Worm (Caenorhabditis elegans) whole organism, young adult: Measurements from ENCODE around the gene ZK1307.2.

ENCODE experiments used
- B0035.1 ChIP-seq: sonication (generic microtip); optimal IDR thresholded peaks from 2 replicates; lab custom pipeline; 2016; ENCODE audit warnings: missing genetic modification characterization, mild to moderate bottlenecking, missing compliant biosample characterization, missing genotype, missing genetic modification reagents
- C06A6.2 ChIP-seq: fragments of 200-800 bp; sonication (Bioruptor generic); conservative IDR thresholded peaks from 2 replicates; pipeline ENCODE4 v1.3.6; 2022; ENCODE audit warnings: missing genetic modification characterization, missing compliant biosample characterization
- D2030.7 ChIP-seq: fragments of 200-800 bp; sonication (Bioruptor generic); IDR thresholded peaks from 2 replicates; pipeline ENCODE4 v1.3.6; 2022; ENCODE audit warnings: missing genetic modification reagents, missing genetic modification characterization, missing compliant biosample characterization
- F22D6.2 ChIP-seq: sonication (generic microtip); optimal IDR thresholded peaks from 2 replicates; lab custom pipeline; 2016; ENCODE audit warnings: mild to moderate bottlenecking, missing genetic modification characterization, missing compliant biosample characterization
- F23B12.7 ChIP-seq: sonication (generic microtip); optimal IDR thresholded peaks from 2 replicates; lab custom pipeline; 2017; ENCODE audit warnings: missing genetic modification characterization, mild to moderate bottlenecking, missing compliant biosample characterization, antibody characterized with exemption, moderate library complexity; ENCODE audit not compliant: insufficient read depth
- F33H1.4 ChIP-seq: fragments of 200-800 bp; sonication (Bioruptor generic); IDR thresholded peaks from 2 replicates; pipeline ENCODE4 v1.3.6; 2022; ENCODE audit warnings: missing genetic modification reagents, missing genetic modification characterization, missing compliant biosample characterization
- F49E8.2 ChIP-seq: sonication (generic microtip); optimal IDR thresholded peaks from 3 replicates; lab custom pipeline; 2017; ENCODE audit warnings: missing genetic modification characterization, mild to moderate bottlenecking, missing compliant biosample characterization, antibody characterized with exemption, moderate library complexity; ENCODE audit not compliant: insufficient read depth
- F57A8.1 ChIP-seq: fragments of 200-800 bp; sonication (Bioruptor generic); optimal IDR thresholded peaks from 2 replicates; lab custom pipeline; 2018; ENCODE audit warnings: mild to moderate bottlenecking, missing genetic modification characterization, moderate library complexity, missing compliant biosample characterization
- F57C9.4 ChIP-seq: sonication (generic microtip); optimal IDR thresholded peaks from 2 replicates; lab custom pipeline; 2017; ENCODE audit warnings: mild to moderate bottlenecking, missing genetic modification characterization, missing compliant biosample characterization
- K11D2.4 ChIP-seq: fragments of 200-800 bp; sonication (Bioruptor generic); IDR thresholded peaks from 2 replicates; pipeline ENCODE4 v1.3.6; 2022; ENCODE audit warnings: missing genetic modification reagents, missing genetic modification characterization, missing compliant biosample characterization
- Y56A3A.18 ChIP-seq: fragments of 200-800 bp; sonication (Bioruptor generic); IDR thresholded peaks from 2 replicates; pipeline ENCODE4 v1.3.6; 2022; ENCODE audit warnings: missing genetic modification reagents, missing genetic modification characterization, missing compliant biosample characterization
- ama-1 ChIP-seq, 3 experiments: fragments of 150-350 bp in 1 of 3; sonication (generic microtip) in 2 of 3; optimal IDR thresholded peaks; 2 replicates each; lab custom pipeline; 2014 to 2018; ENCODE audit warnings: missing biosample characterization in 2 of 3, missing genetic modification characterization in 2 of 3, missing genetic modification reagents in 2 of 3
- attf-5 ChIP-seq: fragments of 200-800 bp; sonication (Bioruptor generic); optimal IDR thresholded peaks from 2 replicates; lab custom pipeline; 2018; ENCODE audit warnings: mild to moderate bottlenecking, missing genetic modification characterization, missing compliant biosample characterization
- cebp-1 ChIP-seq, 2 experiments: fragments of 200-800 bp in 1 of 2; sonication (Bioruptor generic) in 1 of 2; sonication (generic microtip) in 1 of 2; IDR thresholded peaks in 1 of 2; optimal IDR thresholded peaks in 1 of 2; 2 replicates each; pipeline versions ENCODE4 v1.3.6 to Lab custom; 2017 to 2022; ENCODE audit warnings: missing compliant biosample characterization in 2 of 2, missing genetic modification characterization in 2 of 2, mild to moderate bottlenecking in 1 of 2, missing genetic modification reagents in 1 of 2, moderate library complexity in 1 of 2
- ceh-100 ChIP-seq: fragments of 200-800 bp; sonication (Bioruptor generic); IDR thresholded peaks from 2 replicates; pipeline ENCODE4 v1.3.6; 2022; ENCODE audit warnings: missing genetic modification reagents, missing genetic modification characterization, missing compliant biosample characterization
- ceh-58 ChIP-seq: fragments of 200-800 bp; sonication (Bioruptor generic); IDR thresholded peaks from 2 replicates; pipeline ENCODE4 v1.3.6; 2022; ENCODE audit warnings: missing genetic modification characterization, missing compliant biosample characterization
- ceh-91 ChIP-seq: fragments of 200-800 bp; sonication (Bioruptor generic); IDR thresholded peaks from 2 replicates; pipeline ENCODE4 v1.3.6; 2022; ENCODE audit warnings: missing genetic modification reagents, missing genetic modification characterization, missing compliant biosample characterization
- dox-1 ChIP-seq: fragments of 200-800 bp; sonication (Bioruptor generic); IDR thresholded peaks from 2 replicates; pipeline ENCODE4 v1.3.6; 2022; ENCODE audit warnings: missing genetic modification reagents, missing genetic modification characterization, missing compliant biosample characterization
- efl-1 ChIP-seq: fragments of 150-350 bp; optimal IDR thresholded peaks from 2 replicates; lab custom pipeline; 2014; ENCODE audit warnings: missing biosample characterization, missing genetic modification reagents, missing genetic modification characterization
- hmg-1.2 ChIP-seq: fragments of 200-800 bp; sonication (Bioruptor generic); IDR thresholded peaks from 2 replicates; pipeline ENCODE4 v1.3.6; 2022; ENCODE audit warnings: missing genetic modification reagents, missing genetic modification characterization, missing compliant biosample characterization
- hmg-20 ChIP-seq: fragments of 200-800 bp; sonication (Bioruptor generic); IDR thresholded peaks from 2 replicates; pipeline ENCODE4 v1.3.6; 2022; ENCODE audit warnings: missing genetic modification reagents, missing genetic modification characterization, missing compliant biosample characterization
- let-607 ChIP-seq, 2 experiments: fragments of 200-800 bp in 1 of 2; sonication (Bioruptor generic) in 1 of 2; sonication (generic microtip) in 1 of 2; optimal IDR thresholded peaks; 2 replicates each; lab custom pipeline; 2016 to 2018; ENCODE audit warnings: mild to moderate bottlenecking in 2 of 2, missing compliant biosample characterization in 2 of 2, missing genetic modification characterization in 2 of 2, moderate library complexity in 2 of 2, missing genotype in 1 of 2
- lin-40 ChIP-seq: sonication (generic microtip); optimal IDR thresholded peaks from 2 replicates; lab custom pipeline; 2016; ENCODE audit warnings: missing genetic modification characterization, mild to moderate bottlenecking, missing compliant biosample characterization, missing genotype, missing genetic modification reagents
- lin-54 ChIP-seq: fragments of 200-800 bp; sonication (Bioruptor generic); optimal IDR thresholded peaks from 2 replicates; lab custom pipeline; 2018; ENCODE audit warnings: mild to moderate bottlenecking, missing genetic modification characterization, missing compliant biosample characterization
- lsl-1 ChIP-seq: fragments of 200-800 bp; sonication (Bioruptor generic); optimal IDR thresholded peaks from 2 replicates; lab custom pipeline; 2018; ENCODE audit warnings: mild to moderate bottlenecking, missing genetic modification characterization, moderate library complexity, missing compliant biosample characterization
- lsy-27 ChIP-seq: sonication (generic microtip); optimal IDR thresholded peaks from 2 replicates; lab custom pipeline; 2017; ENCODE audit warnings: missing genetic modification characterization, mild to moderate bottlenecking, missing compliant biosample characterization, antibody characterized with exemption, missing genotype, borderline replicate concordance; ENCODE audit not compliant: insufficient read depth
- madf-6 ChIP-seq: fragments of 200-800 bp; sonication (Bioruptor generic); IDR thresholded peaks from 2 replicates; pipeline ENCODE4 v1.3.6; 2022; ENCODE audit warnings: missing genetic modification reagents, missing genetic modification characterization, missing compliant biosample characterization
- madf-8 ChIP-seq: fragments of 200-800 bp; sonication (Bioruptor generic); conservative IDR thresholded peaks from 2 replicates; pipeline ENCODE4 v1.3.6; 2022; ENCODE audit warnings: missing genetic modification reagents, missing genetic modification characterization, missing compliant biosample characterization
- mcd-1 ChIP-seq: fragments of 200-800 bp; sonication (Bioruptor generic); IDR thresholded peaks from 2 replicates; pipeline ENCODE4 v1.3.6; 2022; ENCODE audit warnings: missing genetic modification reagents, missing genetic modification characterization, missing compliant biosample characterization
- nfya-1 ChIP-seq: sonication (generic microtip); optimal IDR thresholded peaks from 2 replicates; lab custom pipeline; 2017; ENCODE audit warnings: antibody characterized with exemption, missing compliant biosample characterization, missing genetic modification characterization, borderline replicate concordance; ENCODE audit not compliant: insufficient read depth
- nhr-80 ChIP-seq: sonication (generic microtip); optimal IDR thresholded peaks from 2 replicates; lab custom pipeline; 2016; ENCODE audit warnings: missing genetic modification characterization, missing compliant biosample characterization
- nhr-90 ChIP-seq: sonication (generic microtip); optimal IDR thresholded peaks from 2 replicates; lab custom pipeline; 2016; ENCODE audit warnings: missing genotype, mild to moderate bottlenecking, missing genetic modification characterization, missing compliant biosample characterization
- pha-4 ChIP-seq: fragments of 150-350 bp; sonication (generic microtip); optimal IDR thresholded peaks from 2 replicates; lab custom pipeline; 2014; ENCODE audit warnings: missing biosample characterization, missing genetic modification reagents, missing genetic modification characterization
- snpc-1.1 ChIP-seq: sonication (generic microtip); optimal IDR thresholded peaks from 2 replicates; lab custom pipeline; 2017; ENCODE audit warnings: missing genetic modification characterization, mild to moderate bottlenecking, missing compliant biosample characterization, antibody characterized with exemption, moderate library complexity, missing genotype, missing genetic modification reagents; ENCODE audit not compliant: insufficient read depth
- snpc-1.3 ChIP-seq: sonication (generic microtip); optimal IDR thresholded peaks from 2 replicates; lab custom pipeline; 2017; ENCODE audit warnings: missing genetic modification characterization, mild to moderate bottlenecking, missing compliant biosample characterization, antibody characterized with exemption, moderate library complexity, missing genotype, missing genetic modification reagents; ENCODE audit not compliant: insufficient read depth
- sptf-2 ChIP-seq: fragments of 200-800 bp; sonication (Bioruptor generic); optimal IDR thresholded peaks from 2 replicates; lab custom pipeline; 2018; ENCODE audit warnings: mild to moderate bottlenecking, missing genetic modification characterization, missing compliant biosample characterization
- tbp1 ChIP-seq: fragments of 200-800 bp; sonication (Bioruptor generic); optimal IDR thresholded peaks from 2 replicates; lab custom pipeline; 2018; ENCODE audit warnings: mild to moderate bottlenecking, missing genetic modification characterization, missing compliant biosample characterization
- unc-62 ChIP-seq: fragments of 150-350 bp; optimal IDR thresholded peaks from 2 replicates; lab custom pipeline; 2014; ENCODE audit warnings: missing biosample characterization, missing genetic modification reagents, missing genetic modification characterization
- xnd-1 ChIP-seq: sonication (generic microtip); optimal IDR thresholded peaks from 2 replicates; lab custom pipeline; 2016; ENCODE audit warnings: missing genotype, missing genetic modification reagents, missing genetic modification characterization, missing compliant biosample characterization

The ZK1307.2 gene

DNA sequence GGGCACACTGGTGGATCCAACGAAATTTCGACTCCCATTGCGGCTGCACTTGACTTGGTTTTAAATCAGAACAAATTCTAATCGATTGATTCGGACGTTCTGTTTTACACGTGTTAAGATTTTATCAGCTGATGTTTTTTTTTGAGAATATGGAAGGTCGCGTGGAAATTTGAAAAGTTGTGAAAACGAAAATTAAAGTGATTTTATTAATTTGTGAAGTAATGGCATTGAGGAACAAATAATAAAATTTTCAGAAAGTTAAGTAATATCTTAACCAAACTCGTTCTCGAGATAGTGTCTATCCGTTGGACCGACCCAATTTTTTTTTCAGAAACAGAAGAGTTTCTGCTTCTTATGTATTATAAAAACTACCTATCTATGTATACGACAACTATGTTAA, 2.1 kb downstream of the ZK1307.2 start, which contains the start of gene ZK1307.4:
Gene ZK1307.4 (minus strand): TSS at position 101 of the 400 bp plus-strand sequence.
- no peak for TF ChIP-seq sptf-2 (GFP tag; lab: Kevin White, UChicago)
- TF ChIP-seq lin-40, result no peak

DNA sequence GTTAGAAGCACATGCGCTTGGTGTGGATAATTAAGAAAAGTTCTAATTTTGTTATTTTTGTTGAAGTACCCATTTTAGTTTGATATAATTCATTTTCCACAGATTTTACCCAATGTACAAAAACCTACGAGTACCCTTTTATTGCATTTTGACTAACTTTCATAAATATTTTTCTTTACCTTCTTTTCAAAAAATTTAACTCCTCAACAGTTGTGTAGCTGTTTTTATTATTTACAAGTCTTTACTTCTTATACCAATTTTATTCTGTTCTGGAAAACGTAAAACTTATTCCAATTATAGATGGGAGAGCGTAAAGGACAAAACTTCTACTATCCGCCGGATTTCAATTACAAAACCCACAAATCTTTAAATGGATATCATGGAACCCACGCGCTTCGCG, 4.6 kb downstream of the ZK1307.2 start, which contains the start of gene ZK1307.9:
Gene ZK1307.9 (plus strand): TSS at position 301 of the 400 bp plus-strand sequence.
- no peak for TF ChIP-seq ceh-100 (GFP tag; lab: Robert Waterston, UW)
- TF ChIP-seq nhr-90 (tag; lab: Kevin White, UChicago), result no peak
- TF ChIP-seq nfya-1, result no peak
- TF ChIP-seq hmg-20, result no peak
- no peak for TF ChIP-seq B0035.1 (tag; lab: Kevin White, UChicago)
- TF ChIP-seq madf-6, result peak; percentile 39; the same call in 1 of the 2 replicates
- TF ChIP-seq lsy-27 (tag; lab: Kevin White, UChicago), result no peak
- TF ChIP-seq snpc-1.1 (tag; lab: Kevin White, UChicago), result no peak
- TF ChIP-seq ama-1 (optimal IDR thresholded peaks at IDR 0.05; lab: Kevin White, UChicago), result peak; percentile 21
- no peak for TF ChIP-seq ama-1 (GFP tag; optimal IDR thresholded peaks at IDR 0.05; lab: Kevin White, UChicago)
- no peak for TF ChIP-seq pha-4 (tag; lab: Kevin White, UChicago)
- TF ChIP-seq ceh-58, result no peak
- TF ChIP-seq hmg-1.2 (GFP tag; lab: Robert Waterston, UW), result 0 out of 2 replicates have a peak, but pooled peaks have one; percentile 18

DNA sequence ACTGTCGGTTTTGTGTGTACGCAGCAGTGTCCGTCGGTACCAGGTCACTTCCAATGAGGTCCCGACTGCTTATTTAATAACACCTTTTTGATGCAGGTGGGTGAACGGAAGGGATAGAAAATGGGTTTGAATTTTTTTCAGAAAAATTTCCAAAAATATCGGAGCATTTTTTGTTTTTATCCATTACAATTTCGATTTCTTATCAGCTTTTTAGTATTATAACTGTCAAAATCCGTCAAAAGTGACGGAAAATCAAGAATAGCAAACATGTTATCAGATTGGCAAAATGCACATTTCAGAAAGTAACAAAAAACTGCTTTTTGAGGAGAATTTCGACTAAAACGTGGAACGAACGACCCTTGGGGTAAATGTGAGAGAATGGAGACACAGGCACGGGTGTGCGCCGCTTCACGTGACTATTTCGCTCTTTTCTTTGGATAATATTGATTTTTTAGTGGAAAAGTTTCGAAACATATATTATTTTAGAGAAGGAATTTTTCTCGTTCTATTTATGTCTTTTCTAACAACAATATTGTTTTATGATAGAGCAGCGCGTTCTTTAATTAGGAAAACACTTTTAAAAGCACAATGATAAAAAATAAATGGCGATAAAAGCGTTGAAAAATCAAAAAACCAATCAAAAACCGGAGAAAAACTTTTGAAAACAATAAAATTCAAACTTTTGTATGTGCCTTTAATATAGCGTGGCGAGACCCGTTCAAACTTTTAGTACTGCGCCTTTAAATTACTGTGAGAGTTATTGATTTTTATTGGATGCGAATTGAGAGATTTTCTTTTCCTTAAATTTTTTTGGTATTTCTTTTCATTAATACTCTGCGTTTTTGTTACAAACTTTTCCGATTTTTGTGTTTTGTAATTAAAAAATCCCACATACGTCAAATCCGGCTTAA, 6.6 kb downstream of the ZK1307.2 start, which contains the start of gene sqv-8:
Gene sqv-8 (plus strand): TSS at position 51 of the 911 bp plus-strand sequence.
- peak; percentile 97 for TF ChIP-seq madf-6
- TF ChIP-seq F23B12.7 (tag; lab: Kevin White, UChicago), result peak; percentile 12
- no peak for TF ChIP-seq tbp1 (GFP tag; lab: Kevin White, UChicago)
- TF ChIP-seq Y56A3A.18, result no peak
- TF ChIP-seq F22D6.2 (tag; lab: Kevin White, UChicago), result no peak
- peak; percentile 11 for TF ChIP-seq F49E8.2 (tag; lab: Kevin White, UChicago)
- peak; percentile 76 for TF ChIP-seq madf-8
- TF ChIP-seq attf-5 (GFP tag; lab: Kevin White, UChicago), result peak; percentile 20
- TF ChIP-seq let-607 (tag; optimal IDR thresholded peaks at IDR 0.05; lab: Kevin White, UChicago), result peak; percentile 37 to 43
- TF ChIP-seq xnd-1, result peak; percentile 94
- TF ChIP-seq lsl-1 (GFP tag; lab: Kevin White, UChicago), result peak; percentile 96
- no peak for TF ChIP-seq C06A6.2 (GFP tag; lab: Robert Waterston, UW)
- TF ChIP-seq D2030.7, result peak; percentile 62; the same call in 1 of the 2 replicates
- TF ChIP-seq snpc-1.3, result peak; percentile 70
- TF ChIP-seq lin-54, result peak; percentile 80
- TF ChIP-seq efl-1, result peak; percentile 41
- no peak for TF ChIP-seq mcd-1 (GFP tag; lab: Robert Waterston, UW)
- TF ChIP-seq nhr-80 (tag; lab: Kevin White, UChicago), result peak; percentile 65
- TF ChIP-seq ceh-91 (GFP tag; lab: Robert Waterston, UW), result peak; percentile 27; the same call in 1 of the 2 replicates
- peak; percentile 94 for TF ChIP-seq F33H1.4 (GFP tag; lab: Robert Waterston, UW)
- no peak for TF ChIP-seq F57A8.1
- TF ChIP-seq F57C9.4 (tag; lab: Kevin White, UChicago), result no peak
- 0 out of 2 replicates have a peak, but pooled peaks have one; percentile 17 for TF ChIP-seq dox-1 (GFP tag; lab: Robert Waterston, UW)
- TF ChIP-seq K11D2.4 (GFP tag; lab: Robert Waterston, UW), result no peak
- peak; percentile 28 for TF ChIP-seq unc-62 (GFP tag; lab: Kevin White, UChicago)
- no peak for TF ChIP-seq cebp-1 (GFP tag; IDR thresholded peaks at IDR 0.05; lab: Robert Waterston, UW)
- peak; percentile 77 for TF ChIP-seq cebp-1 (tag; optimal IDR thresholded peaks at IDR 0.05; lab: Kevin White, UChicago)
